Fruit fly (Drosophila melanogaster) Kc167 (cell line): Measurements from ENCODE around the gene CG13631.

Experiments used
- Myc ChIP-seq: fragments of >200 bp; optimal IDR thresholded peaks from 2 replicates; lab custom pipeline; 2017; ENCODE audit warnings: missing external identifiers
- h ChIP-seq: fragments of >200 bp; optimal IDR thresholded peaks from 3 replicates; lab custom pipeline; 2018; ENCODE audit warnings: missing external identifiers
- insv ChIP-seq: fragments of >200 bp; optimal IDR thresholded peaks from 3 replicates; lab custom pipeline; 2018; ENCODE audit warnings: missing external identifiers
- psq ChIP-seq: fragments of >200 bp; optimal IDR thresholded peaks from 2 replicates; lab custom pipeline; 2017; ENCODE audit warnings: missing external identifiers

- TF ChIP-seq h (no peak), insv (lab: Kevin White, UChicago) (no peak), psq (no peak), Myc (no peak)
These were observed 4.2 kb upstream of the CG13631 start, which contains the start of gene AstA for dm6 chr3R:24764971-24765370.
